Fruit fly (Drosophila melanogaster): ENCODE results near the gene CG43342.

DNA sequence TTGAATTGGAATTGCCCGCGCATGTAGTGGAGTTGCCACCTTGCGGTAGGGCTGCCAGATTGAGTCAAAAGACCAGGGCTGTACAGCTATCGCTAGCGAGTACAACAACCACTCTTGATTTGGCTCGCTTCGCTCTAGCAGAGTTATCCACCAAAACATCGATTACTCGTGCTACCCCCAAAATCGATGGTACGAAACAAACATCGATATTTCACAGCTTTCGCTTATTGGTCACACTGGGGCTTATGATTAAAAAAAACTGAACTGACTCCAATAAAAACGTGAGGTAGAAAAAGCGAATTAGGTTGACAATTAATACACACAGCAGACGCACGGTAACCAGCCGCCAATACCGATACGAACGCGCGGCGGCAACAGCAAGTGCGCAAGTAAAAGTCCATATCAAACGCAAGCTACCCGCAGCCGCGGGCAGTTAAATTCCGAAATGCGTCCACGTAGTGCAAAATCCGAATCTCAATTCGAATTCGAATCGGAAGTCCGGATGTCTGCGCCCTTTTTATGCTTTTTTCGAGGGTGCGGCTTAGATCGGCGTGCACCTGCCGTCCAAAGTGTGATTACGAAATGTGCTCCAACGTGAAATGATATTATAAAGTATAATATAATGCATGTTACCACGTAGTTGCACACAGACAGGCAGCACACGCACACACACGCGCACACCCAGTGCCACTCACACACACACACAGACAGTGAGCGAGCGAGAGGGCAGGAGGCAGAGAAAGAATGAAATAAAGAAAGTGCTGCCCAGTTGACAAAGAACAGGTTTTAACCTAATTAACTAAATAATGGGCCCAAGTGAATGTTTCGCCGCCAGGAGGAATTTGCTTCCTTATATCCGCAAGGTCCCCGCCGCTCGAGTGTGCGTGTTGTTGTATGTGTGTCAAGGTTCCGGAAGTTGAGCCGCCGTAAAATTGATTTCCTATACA is 24.4 kb upstream of the CG43342 start, which contains the start of gene Sar1:
- TF ChIP-seq CTCF (optimal IDR thresholded peaks at IDR 0.05) (peak; percentile 72 to 77), CG8478 (optimal IDR thresholded peaks at IDR 0.05) (no peak)
